Worm (Caenorhabditis elegans): Measurements from ENCODE around the gene elt-2.

elt-2 gene

ce11 chrX:10521313-10521712 lies 40.3 kb downstream of the elt-2 start, which contains the start of gene F14F3.4:
Gene F14F3.4, minus strand, starts transcription at chrX:10521413.
- TF ChIP-seq pha-4 (tag; optimal IDR thresholded peaks at IDR 0.05) = no peak
- TF ChIP-seq che-1 (tag; optimal IDR thresholded peaks at IDR 0.05) = no peak
- no peak for TF ChIP-seq fkh-6 (tag; optimal IDR thresholded peaks at IDR 0.05)
- TF ChIP-seq npax-4 (tag; optimal IDR thresholded peaks at IDR 0.05) = no peak
- no peak for TF ChIP-seq ceh-19 (GFP tag; optimal IDR thresholded peaks at IDR 0.05)
- no peak for TF ChIP-seq mec-3 (tag; optimal IDR thresholded peaks at IDR 0.05; ENCODE audit: borderline replicate concordance)
- no peak for TF ChIP-seq elt-2 (tag; optimal IDR thresholded peaks at IDR 0.05)
- TF ChIP-seq Y22D7AL.16 (tag; optimal IDR thresholded peaks at IDR 0.05) = no peak
- TF ChIP-seq nhr-11 (tag; optimal IDR thresholded peaks at IDR 0.05) = no peak
- TF ChIP-seq fkh-10 (GFP tag; optimal IDR thresholded peaks at IDR 0.05) = no peak
- TF ChIP-seq C08G9.2 (tag; optimal IDR thresholded peaks at IDR 0.05) = no peak
- no peak for TF ChIP-seq hlh-6 (tag; optimal IDR thresholded peaks at IDR 0.05)
- no peak for TF ChIP-seq pax-1 (tag; optimal IDR thresholded peaks at IDR 0.05)
- TF ChIP-seq pat-9 (tag; optimal IDR thresholded peaks at IDR 0.05) = no peak
- no peak for TF ChIP-seq ceh-45 (GFP tag; IDR thresholded peaks at IDR 0.05)

ce11 chrX:10524483-10524948 lies 43.5 kb downstream of the elt-2 start, which contains the start of the genes mboa-7 and git-1:
Gene mboa-7, minus strand, starts transcription at chrX:10524565.
Gene git-1, plus strand, starts transcription at chrX:10524898.
- TF ChIP-seq pha-4 (tag; optimal IDR thresholded peaks at IDR 0.05) (no peak), npax-4 (tag; optimal IDR thresholded peaks at IDR 0.05) (no peak), unc-86 (tag; optimal IDR thresholded peaks at IDR 0.05) (no peak), ceh-45 (GFP tag; IDR thresholded peaks at IDR 0.05) (no peak), odd-2 (tag; optimal IDR thresholded peaks at IDR 0.05) (no peak), ceh-48 (tag; optimal IDR thresholded peaks at IDR 0.05) (peak; percentile 33), ceh-6 (GFP tag; optimal IDR thresholded peaks at IDR 0.05) (peak; percentile 33), C08G9.2 (tag; optimal IDR thresholded peaks at IDR 0.05) (no peak), nfya-1 (tag; optimal IDR thresholded peaks at IDR 0.05) (peak; percentile 41), eyg-1 (tag; optimal IDR thresholded peaks at IDR 0.05) (no peak), elt-2 (tag; optimal IDR thresholded peaks at IDR 0.05) (peak; percentile 33), pros-1 (tag; optimal IDR thresholded peaks at IDR 0.05) (no peak), che-1 (tag; optimal IDR thresholded peaks at IDR 0.05) (peak; percentile 12), madf-2 (tag; optimal IDR thresholded peaks at IDR 0.05) (peak; percentile 12), pat-9 (tag; optimal IDR thresholded peaks at IDR 0.05) (peak; percentile 53), tbx-2 (tag; optimal IDR thresholded peaks at IDR 0.05) (peak; percentile 55), ceh-19 (GFP tag; optimal IDR thresholded peaks at IDR 0.05) (no peak), dmd-4 (tag; optimal IDR thresholded peaks at IDR 0.05; ENCODE audit: borderline replicate concordance) (no peak), unc-42 (tag; optimal IDR thresholded peaks at IDR 0.05) (no peak), ets-4 (tag; optimal IDR thresholded peaks at IDR 0.05) (no peak), hlh-30 (tag; optimal IDR thresholded peaks at IDR 0.05; ENCODE audit: insufficient read depth) (no peak), ceh-34 (tag; optimal IDR thresholded peaks at IDR 0.05) (no peak), elt-4 (tag; optimal IDR thresholded peaks at IDR 0.05) (no peak), T23F11.4 (GFP tag; optimal IDR thresholded peaks at IDR 0.05) (no peak), gmeb-2 (tag; optimal IDR thresholded peaks at IDR 0.05) (no peak), pag-3 (tag; optimal IDR thresholded peaks at IDR 0.05; ENCODE audit: borderline replicate concordance) (no peak), nhr-232 (tag; optimal IDR thresholded peaks at IDR 0.05) (peak; percentile 14), hlh-6 (tag; optimal IDR thresholded peaks at IDR 0.05) (no peak), rnt-1 (tag; optimal IDR thresholded peaks at IDR 0.05) (no peak), ceh-18 (tag; optimal IDR thresholded peaks at IDR 0.05) (peak; percentile 31), ahr-1 (tag; optimal IDR thresholded peaks at IDR 0.05) (no peak), tbx-7 (tag; optimal IDR thresholded peaks at IDR 0.05) (no peak), ceh-31 (tag; optimal IDR thresholded peaks at IDR 0.05) (peak; percentile 43), fkh-6 (tag; optimal IDR thresholded peaks at IDR 0.05) (no peak), mec-3 (tag; optimal IDR thresholded peaks at IDR 0.05; ENCODE audit: borderline replicate concordance) (no peak), K09A11.1 (tag; optimal IDR thresholded peaks at IDR 0.05; ENCODE audit: insufficient read depth) (no peak), pha-2 (tag; optimal IDR thresholded peaks at IDR 0.05) (peak; percentile 20), C38D4.7 (GFP tag; optimal IDR thresholded peaks at IDR 0.05) (no peak), F13H6.1 (tag; optimal IDR thresholded peaks at IDR 0.05) (no peak), ceh-30 (tag; optimal IDR thresholded peaks at IDR 0.05) (no peak), sdc-2 (tag; optimal IDR thresholded peaks at IDR 0.05) (peak; percentile 27)

Measured in whole organism, late embryonic.